Worm (Caenorhabditis elegans) whole organism, midembryonic: ENCODE results near the gene sap-140.
A peak's percentile ranks its signal among the peaks of the same experiment; 100 is the strongest.
"Not testable (repeated sequence)": the region's sequence is repeated elsewhere in the genome, so short reads cannot be mapped to it uniquely, and the experiment has no call there.

Experiments
- T22C8.4 ChIP-seq: fragments of 200-800 bp; sonication (Bioruptor generic); IDR thresholded peaks from 2 replicates; pipeline ENCODE4 v1.3.6; 2022; ENCODE audit warnings: missing genetic modification characterization, missing compliant biosample characterization
- cog-1 ChIP-seq: sonication (generic microtip); optimal IDR thresholded peaks from 2 replicates; lab custom pipeline; 2016; ENCODE audit warnings: missing genetic modification characterization, missing compliant biosample characterization
- flt-1 ChIP-seq: fragments of 200-800 bp; sonication (Bioruptor generic); IDR thresholded peaks from 2 replicates; pipeline ENCODE4 v1.3.6; 2022; ENCODE audit warnings: missing genetic modification characterization, missing compliant biosample characterization
- klf-2 ChIP-seq: fragments of 200-800 bp; sonication (Bioruptor generic); conservative IDR thresholded peaks from 2 replicates; pipeline ENCODE4 v1.3.6; 2022; ENCODE audit warnings: missing genetic modification reagents, missing genetic modification characterization, missing compliant biosample characterization
- med-1 ChIP-seq: sonication (generic microtip); optimal IDR thresholded peaks from 2 replicates; lab custom pipeline; 2017; ENCODE audit warnings: missing genetic modification characterization, mild to moderate bottlenecking, missing compliant biosample characterization, antibody characterized with exemption, missing genetic modification reagents; ENCODE audit not compliant: insufficient read depth
- ref-1 ChIP-seq: fragments of 200-800 bp; sonication (Bioruptor generic); conservative IDR thresholded peaks from 2 replicates; pipeline ENCODE4 v1.3.6; 2022; ENCODE audit warnings: missing genetic modification reagents, missing genetic modification characterization, missing compliant biosample characterization
- tab-1 ChIP-seq: fragments of 200-800 bp; sonication (Bioruptor generic); IDR thresholded peaks from 2 replicates; pipeline ENCODE4 v1.3.6; 2022; ENCODE audit warnings: missing genetic modification characterization, missing compliant biosample characterization
- ztf-23 ChIP-seq: fragments of 200-800 bp; sonication (Bioruptor generic); IDR thresholded peaks from 2 replicates; pipeline ENCODE4 v1.3.6; 2022; ENCODE audit warnings: missing genetic modification reagents, missing genetic modification characterization, missing compliant biosample characterization
- ztf-29 ChIP-seq: fragments of 200-800 bp; sonication (Bioruptor generic); IDR thresholded peaks from 2 replicates; pipeline ENCODE4 v1.3.6; 2022; ENCODE audit warnings: missing genetic modification reagents, missing genetic modification characterization, missing compliant biosample characterization

Gene sap-140

ce11 chrIII:7499421-7499902 is at the start of gene sap-140, which contains the start of gene C07H6.9:
TSS of gene sap-140 (plus strand) at chrIII:7499738.
TSS of gene C07H6.9 (minus strand) at chrIII:7499471.
- TF ChIP-seq med-1 (GFP tag; lab: Kevin White, UChicago), result peak; percentile 13
- peak; percentile 17 for TF ChIP-seq cog-1
- TF ChIP-seq T22C8.4 (GFP tag; lab: Robert Waterston, UW), result no peak
- TF ChIP-seq tab-1, result no peak
- TF ChIP-seq flt-1, result no peak
- no peak for TF ChIP-seq ztf-29 (GFP tag; lab: Robert Waterston, UW)
- TF ChIP-seq klf-2 (GFP tag; lab: Robert Waterston, UW), result no peak
- TF ChIP-seq ztf-23 (GFP tag; lab: Robert Waterston, UW), result no peak
- TF ChIP-seq ref-1 (GFP tag; lab: Robert Waterston, UW), result no peak

- TF ChIP-seq ztf-23 (GFP tag; lab: Robert Waterston, UW) (no peak), ztf-29 (GFP tag; lab: Robert Waterston, UW) (no peak), T22C8.4 (GFP tag; lab: Robert Waterston, UW) (no peak)
Observed at ce11 chrIII:7453653-7454124, 45.8 kb upstream of the sap-140 start, which contains the start of gene alh-12. TSS of gene alh-12 (plus strand) at chrIII:7454074.

- TF ChIP-seq cog-1, result no peak
- no peak for TF ChIP-seq ztf-29 (GFP tag; lab: Robert Waterston, UW)
- no peak for TF ChIP-seq T22C8.4 (GFP tag; lab: Robert Waterston, UW)
Observed at ce11 chrIII:7456640-7457039, 42.9 kb upstream of the sap-140 start, which contains the start of gene Y69F12A.1. TSS of gene Y69F12A.1 (plus strand) at chrIII:7456940.

ce11 chrIII:7458846-7459365 is 40.6 kb upstream of the sap-140 start, which contains the start of the genes fipr-19 and fipr-18:
TSS of gene fipr-19 (minus strand) at chrIII:7458946.
TSS of gene fipr-18 (plus strand) at chrIII:7459315.
- no peak for TF ChIP-seq flt-1
- no peak for TF ChIP-seq T22C8.4 (GFP tag; lab: Robert Waterston, UW)
- TF ChIP-seq ztf-23 (GFP tag; lab: Robert Waterston, UW), result no peak
- TF ChIP-seq ref-1 (GFP tag; lab: Robert Waterston, UW), result no peak
- no peak for TF ChIP-seq med-1 (GFP tag; lab: Kevin White, UChicago)
- no peak for TF ChIP-seq ztf-29 (GFP tag; lab: Robert Waterston, UW)
- TF ChIP-seq klf-2 (GFP tag; lab: Robert Waterston, UW), result no peak
- TF ChIP-seq cog-1, result no peak
- no peak for TF ChIP-seq tab-1

DNA sequence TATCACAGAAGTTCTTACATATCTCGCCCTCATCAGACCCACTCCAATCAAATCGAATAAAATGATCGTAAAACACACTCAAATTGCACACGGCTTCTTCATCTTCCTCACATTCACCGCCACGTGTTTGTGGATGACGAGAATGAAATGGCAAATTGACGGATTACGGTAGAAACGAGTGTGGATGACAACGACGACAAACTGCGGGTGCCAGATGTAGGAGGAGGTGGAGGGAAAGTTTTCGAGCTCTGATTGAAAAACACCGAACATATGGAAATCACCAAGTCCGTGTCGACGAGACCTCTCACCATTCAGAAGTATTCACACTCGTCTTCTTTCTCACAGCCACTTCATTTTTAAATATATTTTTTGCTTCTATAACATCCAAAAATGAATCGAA is 39.5 kb upstream of the sap-140 start, which contains the start of gene mls-1:
Gene mls-1, plus strand, starts transcription at position 324 of the 400 bp plus-strand sequence.
- TF ChIP-seq med-1 (GFP tag; lab: Kevin White, UChicago), result no peak

ce11 chrIII:7462295-7462694 is 37.2 kb upstream of the sap-140 start, which contains the start of gene fipr-20:
TSS of gene fipr-20 (minus strand) at chrIII:7462395.
- TF ChIP-seq ref-1 (GFP tag; lab: Robert Waterston, UW) (no peak), T22C8.4 (GFP tag; lab: Robert Waterston, UW) (no peak), flt-1 (no peak), med-1 (GFP tag; lab: Kevin White, UChicago) (no peak)

DNA sequence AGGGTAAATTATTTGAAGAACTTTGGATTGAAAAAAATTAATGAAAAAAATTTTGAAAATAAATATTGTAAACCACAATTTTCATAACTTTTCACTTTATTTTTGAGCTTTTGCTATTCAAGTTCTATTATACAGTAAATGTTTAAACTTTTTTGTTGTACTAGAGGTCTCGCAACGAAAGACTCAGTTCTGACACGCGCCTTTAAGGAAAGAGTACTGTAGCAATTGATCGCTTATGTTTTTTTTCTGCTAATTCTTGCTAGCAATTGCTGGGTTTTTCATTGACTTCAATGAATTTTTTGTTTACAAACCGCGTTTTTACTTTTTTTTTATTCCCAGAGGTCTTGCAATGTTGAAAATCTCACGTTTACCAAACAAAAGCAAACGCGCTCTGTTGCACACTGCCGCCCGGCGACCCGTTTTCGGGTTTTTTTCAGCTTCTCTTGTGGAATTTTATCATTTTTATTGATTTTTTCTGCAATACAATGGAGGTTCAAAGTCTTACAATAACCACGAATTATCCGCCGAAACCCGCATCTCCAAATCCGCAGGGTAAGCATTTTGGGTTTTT is 36.0 kb upstream of the sap-140 start, which contains the start of gene H14A12.3:
Gene H14A12.3, plus strand, starts transcription at position 360 of the 571 bp plus-strand sequence.
- no peak for TF ChIP-seq ztf-29 (GFP tag; lab: Robert Waterston, UW)
- no peak for TF ChIP-seq T22C8.4 (GFP tag; lab: Robert Waterston, UW)
- no peak for TF ChIP-seq ztf-23 (GFP tag; lab: Robert Waterston, UW)
- TF ChIP-seq cog-1, result no peak
- no peak for TF ChIP-seq flt-1
- TF ChIP-seq med-1 (GFP tag; lab: Kevin White, UChicago), result no peak
- no peak for TF ChIP-seq ref-1 (GFP tag; lab: Robert Waterston, UW)
- TF ChIP-seq tab-1, result no peak
- no peak for TF ChIP-seq klf-2 (GFP tag; lab: Robert Waterston, UW)

DNA sequence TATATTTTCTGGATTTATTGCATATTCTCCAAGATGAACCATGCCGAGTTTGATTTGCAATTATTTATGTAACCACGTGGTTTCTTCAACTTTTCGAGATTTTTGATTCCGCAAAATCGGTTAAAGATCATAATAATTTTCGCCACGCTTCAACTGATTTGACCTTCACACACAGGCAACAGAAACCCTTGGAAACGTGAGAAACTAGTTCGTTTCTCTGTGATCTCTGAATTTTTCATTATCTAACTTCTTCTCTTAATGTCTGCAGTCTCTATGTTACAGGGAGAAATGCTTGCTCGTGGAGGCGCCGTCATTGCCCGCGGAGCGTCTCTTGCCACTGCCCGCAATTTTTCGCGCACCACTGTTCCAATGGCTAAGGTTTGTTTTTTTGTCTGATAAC is 34.2 kb upstream of the sap-140 start, which contains the start of gene fum-1:
Gene fum-1, plus strand, starts transcription at position 259 of the 400 bp plus-strand sequence.
- TF ChIP-seq T22C8.4 (GFP tag; lab: Robert Waterston, UW), result no peak
- TF ChIP-seq cog-1, result peak; percentile 6

DNA sequence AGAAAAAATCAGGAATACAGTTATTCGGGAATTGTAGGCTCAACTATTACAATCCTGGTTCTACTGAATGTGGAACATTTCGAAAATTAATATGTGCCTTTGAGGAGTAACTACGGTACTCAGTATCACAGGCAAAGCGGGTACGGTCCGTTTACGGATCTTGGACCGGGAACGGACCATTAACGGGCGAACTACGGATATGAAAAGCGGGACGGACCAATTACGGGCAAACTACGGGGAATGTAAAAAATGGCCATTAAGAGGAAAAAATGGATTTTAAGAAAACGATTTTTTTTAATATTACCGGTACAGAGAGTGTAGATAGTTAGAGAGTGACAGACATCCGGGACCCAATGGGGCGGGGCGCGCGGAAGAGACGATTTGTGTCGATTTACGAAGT is 30.6 kb upstream of the sap-140 start, which contains the start of gene H14A12.5:
Gene H14A12.5, minus strand, starts transcription at position 101 of the 400 bp plus-strand sequence.
- not testable (repeated sequence) for TF ChIP-seq tab-1; klf-2 (GFP tag; lab: Robert Waterston, UW); ref-1 (GFP tag; lab: Robert Waterston, UW)

DNA sequence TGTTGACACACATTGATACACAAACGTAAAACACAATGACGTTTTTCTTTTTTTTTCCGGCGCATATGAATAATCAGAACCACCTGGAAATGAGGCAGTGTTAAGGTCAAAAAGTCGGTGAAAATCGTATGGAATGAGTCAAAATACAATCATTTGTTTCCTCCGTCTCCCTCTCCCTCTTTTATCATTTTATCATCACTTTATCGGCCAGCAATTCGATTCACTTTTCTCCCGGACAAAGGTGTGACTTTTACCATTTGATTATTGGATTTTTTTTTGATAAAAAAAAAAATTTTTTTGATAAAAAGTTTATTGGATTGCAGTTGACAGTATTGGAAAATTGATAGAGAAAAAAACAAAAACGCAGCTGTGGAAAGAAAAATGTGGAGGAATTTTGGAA is 20.6 kb upstream of the sap-140 start:
- TF ChIP-seq klf-2 (GFP tag; lab: Robert Waterston, UW) (no peak), tab-1 (no peak), ref-1 (GFP tag; lab: Robert Waterston, UW) (no peak), cog-1 (no peak), ztf-29 (GFP tag; lab: Robert Waterston, UW) (no peak), flt-1 (no peak), ztf-23 (GFP tag; lab: Robert Waterston, UW) (no peak), med-1 (GFP tag; lab: Kevin White, UChicago) (no peak)
